Worm (Caenorhabditis elegans) whole organism, late embryonic: ENCODE measurements around the gene F49H12.4.

Source experiments
- ceh-31 ChIP-seq: sonication (generic microtip); optimal IDR thresholded peaks from 2 replicates; lab custom pipeline; 2016; ENCODE audit warnings: missing genetic modification characterization, missing compliant biosample characterization
- dmd-4 ChIP-seq: sonication (generic microtip); optimal IDR thresholded peaks from 2 replicates; lab custom pipeline; 2016; ENCODE audit warnings: borderline replicate concordance, missing genetic modification characterization, missing compliant biosample characterization
- hlh-8 ChIP-seq: sonication (generic microtip); optimal IDR thresholded peaks from 2 replicates; lab custom pipeline; 2016; ENCODE audit warnings: missing genotype, missing genetic modification characterization, missing compliant biosample characterization

DNA sequence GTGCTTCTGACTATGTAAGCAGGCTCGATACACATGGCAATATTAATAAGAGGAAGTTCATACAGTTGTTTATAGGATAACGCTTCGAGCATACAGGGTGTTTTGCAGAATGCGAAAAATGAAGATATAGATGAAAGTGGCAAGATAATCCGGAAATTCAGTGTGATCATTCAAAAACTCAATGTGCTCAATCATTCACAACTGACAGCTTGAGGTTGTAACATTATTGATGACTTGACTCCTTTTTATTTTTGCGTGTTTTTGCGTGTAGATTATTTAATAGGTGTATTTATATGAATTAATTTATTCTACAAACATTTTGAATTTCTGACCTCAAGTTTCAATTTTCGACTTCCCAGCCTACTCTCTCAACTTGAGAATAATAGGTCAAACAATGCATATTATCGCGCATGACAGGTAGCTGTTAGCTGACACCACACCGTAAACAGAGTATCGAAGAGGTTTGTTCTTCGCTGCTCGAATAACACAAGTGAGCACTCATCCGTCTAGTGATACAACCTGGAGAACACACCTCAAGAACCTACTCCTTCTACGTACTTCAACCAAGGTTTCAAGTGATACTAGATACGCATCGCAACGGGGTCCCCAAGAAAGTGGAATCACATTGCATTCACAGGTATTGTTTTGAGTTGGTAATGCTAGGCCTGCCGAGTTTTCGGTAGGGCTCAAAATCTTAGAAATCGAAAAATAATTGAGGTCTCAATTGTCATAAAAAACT, 32.3 kb upstream of the F49H12.4 start:
- TF ChIP-seq ceh-31 (tag; lab: Kevin White, UChicago) (no peak), hlh-8 (tag; lab: Kevin White, UChicago) (no peak), dmd-4 (no peak)
